Fruit fly (Drosophila melanogaster): Measurements from ENCODE around the gene Remo.

- TF ChIP-seq lbe (GFP tag; optimal IDR thresholded peaks at IDR 0.05) (no peak), gfzf (GFP tag; optimal IDR thresholded peaks at IDR 0.05) (peak; percentile 57), ttk (GFP tag; IDR thresholded peaks at IDR 0.05) (no peak), croc (GFP tag; conservative IDR thresholded peaks at IDR 0.05) (no peak), trem (tag; optimal IDR thresholded peaks at IDR 0.05) (no peak)
Observed at dm6 chrX:13329572-13330046, 41.8 kb downstream of the Remo start, which contains the start of gene Prx2.
